Fruit fly (Drosophila melanogaster): Measurements from ENCODE around the gene exex.

exex gene

DNA sequence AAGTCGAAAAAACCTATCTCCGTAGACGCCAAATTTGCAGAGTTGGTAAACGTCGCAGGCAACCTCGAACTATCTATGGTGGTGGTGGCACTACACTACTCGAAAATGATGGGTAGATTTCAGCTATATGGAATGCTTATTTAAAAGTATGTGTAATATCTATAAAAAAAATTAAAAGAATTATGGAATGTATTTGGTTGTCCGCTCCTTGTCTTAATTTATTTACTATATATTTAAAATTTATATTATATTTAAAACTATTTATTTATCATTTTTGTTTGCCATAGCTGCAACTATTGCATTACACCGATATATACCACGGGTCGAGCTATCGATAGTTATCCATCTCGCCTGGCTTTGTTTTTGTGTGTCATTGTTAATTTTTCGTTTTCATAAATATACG lies 28.1 kb downstream of the exex start, which contains the start of the genes HP4 and CG8209:
Gene HP4 (minus strand): TSS at position 74 of the 403 bp plus-strand sequence.
Gene CG8209 (plus strand): TSS at position 326 of the 403 bp plus-strand sequence.
- TF ChIP-seq Gug (GFP tag; IDR thresholded peaks at IDR 0.05) (peak; percentile 81), lz (GFP tag; optimal IDR thresholded peaks at IDR 0.05) (peak; percentile 67), CG15336 (GFP tag; IDR thresholded peaks at IDR 0.05) (peak; percentile 77), Hr38 (GFP tag; optimal IDR thresholded peaks at IDR 0.05) (no peak), CG9139 (GFP tag; optimal IDR thresholded peaks at IDR 0.05) (no peak), Ets96B (tag; optimal IDR thresholded peaks at IDR 0.05) (peak; percentile 81), esn (GFP tag; optimal IDR thresholded peaks at IDR 0.05) (peak; percentile 83), CG10631 (GFP tag; optimal IDR thresholded peaks at IDR 0.05) (peak; percentile 88), CG34406 (GFP tag; optimal IDR thresholded peaks at IDR 0.05) (peak; percentile 81), Sox102F (GFP tag; optimal IDR thresholded peaks at IDR 0.05) (no peak), eg (GFP tag; IDR thresholded peaks at IDR 0.05) (no peak), vri (GFP tag; optimal IDR thresholded peaks at IDR 0.05) (no peak), CG6792 (GFP tag; optimal IDR thresholded peaks at IDR 0.05) (peak; percentile 65), fd59A (GFP tag; optimal IDR thresholded peaks at IDR 0.05) (peak; percentile 36), net (GFP tag; optimal IDR thresholded peaks at IDR 0.05) (peak; percentile 20), ss (GFP tag; optimal IDR thresholded peaks at IDR 0.05) (peak in 1 of 2 experiments; percentile 45), Eip78C (GFP tag) (peak; percentile 91), CG11902 (GFP tag; optimal IDR thresholded peaks at IDR 0.05) (peak; percentile 71), Met (GFP tag; optimal IDR thresholded peaks at IDR 0.05) (peak; percentile 73), Eip93F (GFP tag; optimal IDR thresholded peaks at IDR 0.05) (no peak), CG3919 (GFP tag; optimal IDR thresholded peaks at IDR 0.05) (no peak), CG8632 (GFP tag; optimal IDR thresholded peaks at IDR 0.05) (peak; percentile 84), CG8319 (GFP tag; optimal IDR thresholded peaks at IDR 0.05) (peak; percentile 74), Hr4 (GFP tag; optimal IDR thresholded peaks at IDR 0.05) (peak; percentile 72), topi (GFP tag; optimal IDR thresholded peaks at IDR 0.05) (peak; percentile 71), CG31627 (GFP tag; optimal IDR thresholded peaks at IDR 0.05) (peak; percentile 67), CG11762 (GFP tag; optimal IDR thresholded peaks at IDR 0.05; ENCODE audit: insufficient read depth) (no peak), cyc (GFP tag; optimal IDR thresholded peaks at IDR 0.05) (peak; percentile 74), CG6808 (GFP tag; optimal IDR thresholded peaks at IDR 0.05) (no peak), fd85E (GFP tag; optimal IDR thresholded peaks at IDR 0.05) (no peak), Lpt (GFP tag; optimal IDR thresholded peaks at IDR 0.05) (peak; percentile 54), salr (GFP tag; optimal IDR thresholded peaks at IDR 0.05) (peak in 1 of 2 experiments; percentile 15), svp (GFP tag) (no peak), CG32006 (GFP tag; optimal IDR thresholded peaks at IDR 0.05) (peak; percentile 41), Ets21C (GFP tag; optimal IDR thresholded peaks at IDR 0.05) (peak; percentile 24), Hr39 (GFP tag; optimal IDR thresholded peaks at IDR 0.05) (peak; percentile 1), spab (GFP tag; optimal IDR thresholded peaks at IDR 0.05) (no peak), CG11294 (GFP tag; IDR thresholded peaks at IDR 0.05) (peak; percentile 41; the same call in 1 of the 2 replicates), CG7368 (GFP tag; optimal IDR thresholded peaks at IDR 0.05) (peak; percentile 65), dac (GFP tag; optimal IDR thresholded peaks at IDR 0.05) (no peak), pdm3 (GFP tag; optimal IDR thresholded peaks at IDR 0.05) (no peak), Smox (GFP tag; optimal IDR thresholded peaks at IDR 0.05) (peak; percentile 64), CG4318 (GFP tag; optimal IDR thresholded peaks at IDR 0.05) (no peak), acj6 (GFP tag; optimal IDR thresholded peaks at IDR 0.05) (peak; percentile 77), OdsH (GFP tag; optimal IDR thresholded peaks at IDR 0.05) (peak; percentile 36), CG16779 (tag; optimal IDR thresholded peaks at IDR 0.05) (no peak), Eip75B (GFP tag; optimal IDR thresholded peaks at IDR 0.05) (peak; percentile 60), CG3032 (tag; optimal IDR thresholded peaks at IDR 0.05) (peak; percentile 79), CG6276 (GFP tag; optimal IDR thresholded peaks at IDR 0.05) (no peak), CG1621 (tag; optimal IDR thresholded peaks at IDR 0.05) (peak; percentile 49), CG10669 (GFP tag; optimal IDR thresholded peaks at IDR 0.05) (peak; percentile 68), Sox15 (GFP tag; optimal IDR thresholded peaks at IDR 0.05) (peak; percentile 36), CG6163 (GFP tag; IDR thresholded peaks at IDR 0.05) (peak; percentile 70; the same call in 2 of the 3 replicates)
